Fruit fly (Drosophila melanogaster) whole organism, embryonic: Measurements from ENCODE around the gene Ufsp2.
A peak's percentile ranks its signal among the peaks of the same experiment; 100 is the strongest.

Source experiments
- Adf1 ChIP-seq: fragments of 200-800 bp; sonication (Bioruptor generic); IDR thresholded peaks from 2 replicates; pipeline ENCODE4 v1.3.6; 2022; ENCODE audit warnings: missing biosample characterization, missing genetic modification characterization
- C15 ChIP-seq: fragments of 200-800 bp; sonication (Bioruptor generic); IDR thresholded peaks from 3 replicates; pipeline ENCODE4 v1.3.6; 2022; ENCODE audit warnings: missing biosample characterization, missing genetic modification characterization
- CG10147 ChIP-seq: fragments of 200-800 bp; sonication (Bioruptor generic); optimal IDR thresholded peaks from 2 replicates; lab custom pipeline; 2019; ENCODE audit warnings: missing biosample characterization, mild to moderate bottlenecking, missing genetic modification characterization, moderate library complexity
- CG10267 ChIP-seq: fragments of 200-800 bp; sonication (Bioruptor generic); optimal IDR thresholded peaks from 2 replicates; lab custom pipeline; 2018; ENCODE audit warnings: missing biosample characterization, mild to moderate bottlenecking, missing genetic modification characterization, moderate library complexity
- CG10274 ChIP-seq: fragments of 200-800 bp; sonication (Bioruptor generic); optimal IDR thresholded peaks from 3 replicates; lab custom pipeline; 2017; ENCODE audit warnings: missing biosample characterization, mild to moderate bottlenecking, missing genetic modification characterization
- CG10462 ChIP-seq: fragments of 200-800 bp; sonication (Bioruptor generic); optimal IDR thresholded peaks from 2 replicates; lab custom pipeline; 2016; ENCODE audit warnings: missing biosample characterization, missing genetic modification characterization
- CG10959 ChIP-seq: fragments of 200-800 bp; sonication (Bioruptor generic); IDR thresholded peaks from 2 replicates; pipeline ENCODE4 v1.3.6; 2022; ENCODE audit warnings: missing biosample characterization, missing genetic modification characterization
- CG11504 ChIP-seq: fragments of 200-800 bp; sonication (Bioruptor generic); optimal IDR thresholded peaks from 3 replicates; lab custom pipeline; 2019; ENCODE audit warnings: missing biosample characterization, mild to moderate bottlenecking, missing genetic modification characterization, moderate library complexity
- CG11560 ChIP-seq: fragments of 200-800 bp; sonication (Bioruptor generic); IDR thresholded peaks from 3 replicates; pipeline ENCODE4 v1.3.6; 2022; ENCODE audit warnings: missing biosample characterization, missing genetic modification characterization
- CG12744 ChIP-seq: fragments of 200-800 bp; sonication (Bioruptor generic); optimal IDR thresholded peaks from 2 replicates; lab custom pipeline; 2016; ENCODE audit warnings: missing biosample characterization, missing genetic modification characterization
- CG13123 ChIP-seq: fragments of 200-800 bp; sonication (Bioruptor generic); optimal IDR thresholded peaks from 2 replicates; lab custom pipeline; 2016; ENCODE audit warnings: missing biosample characterization, missing genetic modification characterization
- CG13287 ChIP-seq: fragments of 200-800 bp; sonication (Bioruptor generic); IDR thresholded peaks from 2 replicates; pipeline ENCODE4 v1.3.6; 2022; ENCODE audit warnings: missing biosample characterization, missing genetic modification characterization; ENCODE audit not compliant: partially characterized antibody
- CG15601 ChIP-seq: fragments of 200-800 bp; sonication (Bioruptor generic); optimal IDR thresholded peaks from 3 replicates; lab custom pipeline; 2019; ENCODE audit warnings: missing biosample characterization, mild to moderate bottlenecking, missing genetic modification characterization, moderate library complexity
- CG1602 ChIP-seq: fragments of 200-800 bp; sonication (Bioruptor generic); optimal IDR thresholded peaks from 3 replicates; lab custom pipeline; 2016; ENCODE audit warnings: missing biosample characterization, missing genetic modification characterization
- CG17359 ChIP-seq: fragments of 200-800 bp; sonication (Bioruptor generic); optimal IDR thresholded peaks from 3 replicates; lab custom pipeline; 2018; ENCODE audit warnings: missing biosample characterization, mild to moderate bottlenecking, missing genetic modification characterization, moderate library complexity
- CG4360 ChIP-seq: fragments of 200-800 bp; sonication (Bioruptor generic); IDR thresholded peaks from 2 replicates; pipeline ENCODE4 v1.3.6; 2022; ENCODE audit warnings: missing biosample characterization, missing genetic modification characterization
- CG43689 ChIP-seq: fragments of 200-800 bp; sonication (Bioruptor generic); IDR thresholded peaks from 2 replicates; pipeline ENCODE4 v1.3.6; 2022; ENCODE audit warnings: missing biosample characterization, missing genetic modification characterization
- CG5953 ChIP-seq: fragments of 200-800 bp; sonication (Bioruptor generic); IDR thresholded peaks from 2 replicates; pipeline ENCODE4 v1.3.6; 2022; ENCODE audit warnings: missing biosample characterization, missing genetic modification characterization
- CG6689 ChIP-seq: fragments of 200-800 bp; sonication (Bioruptor generic); IDR thresholded peaks from 2 replicates; pipeline ENCODE4 v1.3.6; 2022; ENCODE audit warnings: missing biosample characterization, missing genetic modification characterization
- CG7987 ChIP-seq: fragments of 200-800 bp; sonication (Bioruptor generic); optimal IDR thresholded peaks from 2 replicates; lab custom pipeline; 2018; ENCODE audit warnings: missing biosample characterization, mild to moderate bottlenecking, missing genetic modification characterization, moderate library complexity
- CG8089 ChIP-seq: fragments of 200-800 bp; sonication (Bioruptor generic); optimal IDR thresholded peaks from 3 replicates; lab custom pipeline; 2016; ENCODE audit warnings: missing biosample characterization, missing genetic modification characterization
- CG8359 ChIP-seq: fragments of 200-800 bp; sonication (Bioruptor generic); optimal IDR thresholded peaks from 2 replicates; lab custom pipeline; 2017; ENCODE audit warnings: missing biosample characterization, mild to moderate bottlenecking, missing genetic modification characterization, borderline replicate concordance
- CG9609 ChIP-seq: fragments of 200-800 bp; sonication (Bioruptor generic); optimal IDR thresholded peaks from 3 replicates; lab custom pipeline; 2016; ENCODE audit warnings: missing biosample characterization, missing genetic modification characterization
- Dad ChIP-seq: fragments of 200-800 bp; sonication (Bioruptor generic); optimal IDR thresholded peaks from 3 replicates; lab custom pipeline; 2016; ENCODE audit warnings: missing biosample characterization, missing genetic modification characterization
- Dfd ChIP-seq, 2 experiments: fragments of >200 bp; optimal IDR thresholded peaks; 2 replicates each; lab custom pipeline; 2017; ENCODE audit warnings: missing biosample characterization in 2 of 2, missing genetic modification characterization in 2 of 2
- Dip2 ChIP-seq: fragments of 200-800 bp; sonication (Bioruptor generic); IDR thresholded peaks from 2 replicates; pipeline ENCODE4 v1.3.6; 2022; ENCODE audit warnings: missing biosample characterization, missing genetic modification characterization
- Drgx ChIP-seq: fragments of 200-800 bp; sonication (Bioruptor generic); IDR thresholded peaks from 2 replicates; pipeline ENCODE4 v1.3.6; 2022; ENCODE audit warnings: missing biosample characterization, missing genetic modification characterization
- Gug ChIP-seq: fragments of 200-800 bp; sonication (Bioruptor generic); IDR thresholded peaks from 4 replicates; pipeline ENCODE4 v1.3.6; 2022; ENCODE audit warnings: missing biosample characterization, missing genetic modification characterization
- HLH54F ChIP-seq: fragments of 200-800 bp; sonication (Bioruptor generic); optimal IDR thresholded peaks from 3 replicates; lab custom pipeline; 2016; ENCODE audit warnings: missing biosample characterization, missing genetic modification characterization
- MBD-R2 ChIP-seq: fragments of 200-800 bp; sonication (Bioruptor generic); IDR thresholded peaks from 2 replicates; pipeline ENCODE4 v1.3.6; 2022; ENCODE audit warnings: missing biosample characterization, missing genetic modification characterization
- NC2β ChIP-seq: fragments of 200-800 bp; sonication (Bioruptor generic); optimal IDR thresholded peaks from 2 replicates; lab custom pipeline; 2016; ENCODE audit warnings: missing biosample characterization, missing genetic modification characterization
- NfI ChIP-seq: fragments of 200-800 bp; sonication (Bioruptor generic); optimal IDR thresholded peaks from 3 replicates; lab custom pipeline; 2018; ENCODE audit warnings: missing biosample characterization, mild to moderate bottlenecking, missing genetic modification characterization, moderate library complexity
- Oaz ChIP-seq: fragments of 200-800 bp; sonication (Bioruptor generic); IDR thresholded peaks from 2 replicates; pipeline ENCODE4 v1.3.6; 2022; ENCODE audit warnings: missing biosample characterization, missing genetic modification characterization
- Optix ChIP-seq: fragments of 200-800 bp; sonication (Bioruptor generic); IDR thresholded peaks from 3 replicates; pipeline ENCODE4 v1.3.6; 2022; ENCODE audit warnings: missing biosample characterization, missing genetic modification characterization
- ase ChIP-seq: fragments of 200-800 bp; sonication (Bioruptor generic); IDR thresholded peaks from 3 replicates; pipeline ENCODE4 v1.3.6; 2022; ENCODE audit warnings: missing biosample characterization, missing genetic modification characterization
- ash1 ChIP-seq: fragments of 200-800 bp; sonication (Bioruptor generic); optimal IDR thresholded peaks from 2 replicates; lab custom pipeline; 2018; ENCODE audit warnings: missing biosample characterization, mild to moderate bottlenecking, missing genetic modification characterization
- bcd ChIP-seq: fragments of 200-800 bp; sonication (Bioruptor generic); optimal IDR thresholded peaks from 2 replicates; lab custom pipeline; 2017; ENCODE audit warnings: missing biosample characterization, mild to moderate bottlenecking, missing genetic modification characterization
- chif ChIP-seq, 2 experiments: fragments of 200-800 bp; sonication (Bioruptor generic); optimal IDR thresholded peaks; 3 replicates each; lab custom pipeline; 2016; ENCODE audit warnings: missing biosample characterization in 2 of 2, missing genetic modification characterization in 2 of 2
- cwo ChIP-seq: fragments of 200-800 bp; sonication (Bioruptor generic); optimal IDR thresholded peaks from 3 replicates; lab custom pipeline; 2017; ENCODE audit warnings: missing biosample characterization, missing genetic modification characterization, mild to moderate bottlenecking, moderate library complexity, missing genetic modification reagents
- en ChIP-seq: fragments of 200-800 bp; sonication (Bioruptor generic); optimal IDR thresholded peaks from 2 replicates; lab custom pipeline; 2016; ENCODE audit warnings: missing biosample characterization, missing genetic modification characterization
- fu2 ChIP-seq: fragments of 200-800 bp; sonication (Bioruptor generic); optimal IDR thresholded peaks from 2 replicates; lab custom pipeline; 2016; ENCODE audit warnings: missing biosample characterization, missing genetic modification characterization
- gce ChIP-seq: fragments of 200-800 bp; sonication (Bioruptor generic); IDR thresholded peaks from 3 replicates; pipeline ENCODE4 v1.3.6; 2022; ENCODE audit warnings: missing biosample characterization, missing genetic modification characterization
- gcm2 ChIP-seq: fragments of 200-800 bp; sonication (Bioruptor generic); optimal IDR thresholded peaks from 2 replicates; lab custom pipeline; 2016; ENCODE audit warnings: missing biosample characterization, missing genetic modification characterization
- lilli ChIP-seq: fragments of 200-800 bp; sonication (Bioruptor generic); optimal IDR thresholded peaks from 3 replicates; lab custom pipeline; 2016; ENCODE audit warnings: missing biosample characterization, missing genetic modification characterization
- mld ChIP-seq: fragments of 200-800 bp; sonication (Bioruptor generic); IDR thresholded peaks from 3 replicates; pipeline ENCODE4 v1.3.6; 2022; ENCODE audit warnings: missing biosample characterization, missing genetic modification characterization; ENCODE audit not compliant: partially characterized antibody
- nerfin-1 ChIP-seq: fragments of 200-800 bp; sonication (Bioruptor generic); optimal IDR thresholded peaks from 3 replicates; lab custom pipeline; 2019; ENCODE audit warnings: missing biosample characterization, mild to moderate bottlenecking, missing genetic modification characterization, moderate library complexity
- pum ChIP-seq: fragments of 200-800 bp; sonication (Bioruptor generic); optimal IDR thresholded peaks from 2 replicates; lab custom pipeline; 2016; ENCODE audit warnings: missing biosample characterization, missing genetic modification characterization
- sug ChIP-seq: fragments of 200-800 bp; optimal IDR thresholded peaks from 2 replicates; lab custom pipeline; 2019; ENCODE audit warnings: missing biosample characterization, mild to moderate bottlenecking, missing genetic modification characterization, moderate library complexity
- tio ChIP-seq: fragments of 200-800 bp; sonication (Bioruptor generic); optimal IDR thresholded peaks from 2 replicates; lab custom pipeline; 2017; ENCODE audit warnings: missing biosample characterization, missing genetic modification characterization, inconsistent platforms
- trem ChIP-seq: fragments of 200-800 bp; optimal IDR thresholded peaks from 3 replicates; lab custom pipeline; 2019; ENCODE audit warnings: missing biosample characterization, mild to moderate bottlenecking, missing genetic modification characterization, moderate library complexity

Gene Ufsp2

DNA sequence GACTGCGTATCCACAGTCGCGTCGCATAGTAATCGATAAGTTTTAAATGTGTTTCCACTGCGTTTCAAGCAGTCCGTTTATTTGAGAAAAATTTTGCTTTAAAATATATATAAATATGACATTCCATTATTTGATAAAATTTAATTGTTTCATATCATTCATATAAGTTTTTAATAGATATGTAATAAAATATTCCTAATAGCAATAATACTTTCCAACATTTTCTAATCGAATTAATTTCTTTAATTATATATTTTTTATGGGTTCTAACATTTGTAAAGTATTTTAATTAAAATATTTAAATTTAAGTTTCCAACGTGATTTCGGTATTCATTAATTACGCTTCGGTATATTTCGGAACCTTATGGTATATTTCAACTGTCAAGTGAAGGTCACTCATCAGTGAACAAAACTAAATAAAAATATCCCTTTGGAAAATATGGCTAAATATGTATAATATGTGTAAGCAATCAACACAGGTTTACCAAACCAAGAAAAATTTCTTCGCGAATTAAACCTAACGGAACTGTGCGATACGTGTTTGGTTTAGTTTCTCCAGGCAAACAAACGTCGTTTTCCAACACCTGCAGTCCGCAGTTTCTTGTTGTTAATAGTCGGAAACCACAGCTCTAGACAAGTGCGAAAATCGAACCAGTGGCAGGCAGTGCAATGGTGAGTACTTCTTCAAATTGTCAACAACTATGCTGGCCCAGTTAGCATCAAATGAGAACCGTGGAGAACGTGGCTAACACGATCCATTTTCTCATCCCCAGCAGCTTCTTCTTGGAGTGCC lies 13.1 kb upstream of the Ufsp2 start, which contains the start of the genes CG7739 and SCCRO (continued):
- TF ChIP-seq en (GFP tag; lab: Kevin White, UChicago) (no peak), CG10462 (GFP tag; lab: Kevin White, UChicago) (no peak), Adf1 (peak; percentile 47), CG8359 (GFP tag; lab: Kevin White, UChicago) (no peak), lilli (peak; percentile 46), tio (no peak), CG5953 (GFP tag; lab: Robert Waterston, UW) (no peak), Optix (GFP tag; lab: Robert Waterston, UW) (peak; percentile 67; the same call in 2 of the 3 replicates), gce (GFP tag; lab: Robert Waterston, UW) (no peak), Dad (GFP tag; lab: Kevin White, UChicago) (peak; percentile 19), NfI (GFP tag; lab: Kevin White, UChicago) (peak; percentile 63), ase (GFP tag; lab: Robert Waterston, UW) (peak; percentile 28; the same call in 1 of the 3 replicates), CG7987 (GFP tag; lab: Kevin White, UChicago) (no peak), CG13287 (GFP tag; lab: Robert Waterston, UW) (peak; percentile 76), CG43689 (GFP tag; lab: Robert Waterston, UW) (no peak), Dip2 (GFP tag; lab: Robert Waterston, UW) (no peak), Gug (GFP tag; lab: Robert Waterston, UW) (peak; percentile 68; the same call in 2 of the 4 replicates), NC2β (GFP tag; lab: Kevin White, UChicago) (peak; percentile 32), CG11504 (tag; lab: Kevin White, UChicago) (no peak), cwo (GFP tag; lab: Kevin White, UChicago) (no peak), HLH54F (GFP tag; lab: Kevin White, UChicago) (no peak), mld (GFP tag; lab: Robert Waterston, UW) (no peak), CG1602 (GFP tag; lab: Kevin White, UChicago) (peak; percentile 56), MBD-R2 (GFP tag; lab: Robert Waterston, UW) (peak; percentile 77), CG15601 (tag; lab: Kevin White, UChicago) (peak; percentile 52), CG12744 (no peak), trem (tag; lab: Kevin White, UChicago) (peak; percentile 50), ash1 (no peak), gcm2 (GFP tag; lab: Kevin White, UChicago) (no peak), C15 (GFP tag; lab: Robert Waterston, UW) (no peak), nerfin-1 (tag; lab: Kevin White, UChicago) (peak; percentile 5), sug (tag; lab: Kevin White, UChicago) (peak; percentile 17), Oaz (GFP tag; lab: Robert Waterston, UW) (0 out of 2 replicates have a peak, but pooled peaks have one; percentile 45), CG13123 (GFP tag; lab: Kevin White, UChicago) (no peak), CG8089 (GFP tag; lab: Kevin White, UChicago) (no peak), chif (GFP tag; optimal IDR thresholded peaks at IDR 0.05; lab: Kevin White, UChicago) (no peak), CG9609 (GFP tag; lab: Kevin White, UChicago) (peak; percentile 20), CG10147 (GFP tag; lab: Kevin White, UChicago) (peak; percentile 11), CG11560 (tag; lab: Robert Waterston, UW) (no peak; the same call in 2 of the 3 replicates), bcd (GFP tag; lab: Kevin White, UChicago) (no peak), CG10959 (GFP tag; lab: Robert Waterston, UW) (no peak), pum (GFP tag; lab: Kevin White, UChicago) (no peak), CG6689 (peak; percentile 73), Dfd (GFP tag; optimal IDR thresholded peaks at IDR 0.05; lab: Kevin White, UChicago) (no peak), CG4360 (GFP tag; lab: Robert Waterston, UW) (peak; percentile 56; the same call in 1 of the 2 replicates), CG10267 (tag; lab: Kevin White, UChicago) (peak; percentile 86), CG10274 (GFP tag; lab: Kevin White, UChicago) (no peak), fu2 (GFP tag; lab: Kevin White, UChicago) (peak; percentile 14), Drgx (GFP tag; lab: Robert Waterston, UW) (peak; percentile 68), CG17359 (peak; percentile 54)
